Worm (Caenorhabditis elegans) whole organism, dauer: Measurements from ENCODE around the gene C06A12.19.

Experiments used
- unc-62 ChIP-seq: sonication (generic microtip); optimal IDR thresholded peaks from 2 replicates; lab custom pipeline; 2017; ENCODE audit warnings: missing biosample characterization, missing genetic modification reagents, missing genetic modification characterization

Gene C06A12.19

DNA sequence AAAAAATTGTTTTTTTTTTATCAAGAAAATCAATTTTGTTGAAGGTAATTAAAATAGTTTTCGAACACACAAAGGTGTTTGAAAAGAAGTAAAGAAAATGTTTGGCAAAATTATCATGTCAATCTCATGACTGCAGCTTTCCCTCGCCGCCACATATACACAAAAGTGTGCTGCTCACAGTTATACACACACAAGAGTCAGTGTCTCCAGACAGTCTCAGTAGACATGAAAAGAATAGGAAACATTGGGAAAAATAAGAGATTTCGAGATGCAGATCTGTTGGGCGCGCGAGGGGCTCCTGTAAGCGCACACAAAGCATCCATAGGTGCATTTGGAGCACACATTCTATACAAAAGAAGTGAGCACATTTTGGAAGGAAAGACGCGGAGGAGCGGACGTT, 8.4 kb upstream of the C06A12.19 start:
- no peak for TF ChIP-seq unc-62 (GFP tag; lab: Kevin White, UChicago)

DNA sequence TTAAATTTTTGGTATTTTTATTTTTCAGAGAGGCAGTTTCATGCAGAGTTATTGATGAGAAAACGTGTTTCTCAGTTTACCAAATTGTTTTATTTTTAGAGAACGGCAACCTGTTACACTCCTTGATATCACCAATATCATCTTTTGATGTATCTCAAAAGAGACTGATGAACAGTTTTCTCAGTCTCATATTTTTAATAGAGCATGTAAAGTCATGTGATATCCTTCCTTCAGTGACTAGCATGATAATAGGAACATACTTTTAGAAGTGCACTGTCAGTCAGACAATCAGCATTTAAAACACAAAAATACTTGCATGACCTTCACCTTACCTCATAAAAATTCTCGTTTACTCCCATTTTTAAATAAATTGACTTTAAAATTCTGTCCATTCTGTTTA, 2.6 kb upstream of the C06A12.19 start, which contains the start of gene F11E6.11:
Gene F11E6.11, plus strand, starts transcription at position 325 of the 400 bp plus-strand sequence.
- no peak for TF ChIP-seq unc-62 (GFP tag; lab: Kevin White, UChicago)

DNA sequence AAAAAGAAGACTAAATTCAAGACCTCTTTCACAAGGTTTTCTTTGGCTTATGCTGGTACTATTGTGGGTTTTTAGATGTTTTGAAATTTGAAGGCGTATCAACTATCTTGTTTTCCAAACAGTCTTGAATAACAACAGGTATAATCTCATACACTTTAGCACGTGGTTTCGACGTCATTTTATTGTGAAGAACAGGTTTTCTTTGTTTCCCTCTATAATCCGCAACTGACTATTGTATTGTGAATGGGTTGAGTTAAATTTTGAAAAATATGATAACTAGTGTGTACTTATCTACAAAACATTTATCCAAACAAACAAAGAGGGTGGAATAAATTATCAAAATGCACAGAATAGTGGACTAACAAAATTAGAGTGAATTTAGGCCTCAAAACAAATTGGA, 1.4 kb upstream of the C06A12.19 start:
- no peak for TF ChIP-seq unc-62 (GFP tag; lab: Kevin White, UChicago)

DNA sequence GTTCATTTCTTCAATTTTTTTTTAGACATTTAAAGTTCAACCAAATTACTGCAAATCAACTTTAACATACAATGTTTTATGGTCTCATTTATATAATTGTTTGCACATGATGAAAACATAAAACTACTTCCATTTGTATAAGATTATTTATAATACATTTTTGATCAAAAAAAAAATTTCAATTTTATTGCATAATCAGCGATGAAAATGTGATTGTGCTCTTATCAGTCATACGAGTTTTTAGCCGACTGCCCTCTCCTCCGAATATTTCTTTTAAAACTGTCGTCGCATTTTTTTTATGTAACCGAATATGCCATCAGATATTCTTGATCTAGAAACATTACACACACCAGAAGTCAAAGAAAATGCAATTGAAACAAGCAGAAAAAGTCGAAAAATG, 516 bp upstream of the C06A12.19 start, which contains the start of gene F08A7.1:
Gene F08A7.1, plus strand, starts transcription at position 191 of the 400 bp plus-strand sequence.
- TF ChIP-seq unc-62 (GFP tag; lab: Kevin White, UChicago): no peak

DNA sequence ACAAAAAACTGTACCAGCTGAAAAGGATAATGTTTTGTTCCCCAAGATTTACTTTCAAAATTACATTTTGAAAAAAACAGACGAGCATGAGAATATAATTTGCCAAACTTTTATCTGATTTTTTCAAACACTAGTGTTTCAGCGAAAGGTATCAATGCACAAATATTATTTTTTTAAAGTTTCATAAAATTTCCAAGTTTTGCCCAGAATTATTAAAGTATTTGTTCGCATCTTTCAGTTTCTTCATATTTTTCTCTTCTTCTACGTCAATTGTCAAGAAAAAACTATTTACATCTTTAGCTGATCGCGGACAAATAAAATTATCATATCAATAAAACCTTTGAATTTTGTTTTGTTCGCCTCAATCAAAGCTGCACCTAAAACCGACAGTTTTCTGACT, 2.9 kb downstream of the C06A12.19 start, which contains the start of gene C06A12.8:
Gene C06A12.8, plus strand, starts transcription at position 301 of the 400 bp plus-strand sequence.
- no peak for TF ChIP-seq unc-62 (GFP tag; lab: Kevin White, UChicago)

DNA sequence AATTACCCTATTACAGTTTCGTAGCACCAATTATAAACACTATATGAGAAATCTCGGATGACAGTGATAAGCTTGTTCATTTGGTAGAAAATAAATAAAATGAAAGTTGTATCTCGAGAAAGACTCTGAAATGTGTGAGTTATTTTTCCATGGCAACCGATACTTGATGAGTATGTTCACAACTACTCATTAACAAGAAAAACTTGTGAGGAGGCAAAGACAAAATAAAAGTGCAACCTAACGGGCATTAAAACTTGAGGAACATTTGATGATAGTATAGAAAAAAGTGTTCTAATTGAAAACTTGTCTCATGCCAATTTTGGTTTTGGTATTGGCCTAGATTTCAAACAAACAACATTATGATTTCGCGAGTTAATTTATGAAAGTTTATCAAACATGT, 3.3 kb downstream of the C06A12.19 start, which contains the start of gene gcy-27:
Gene gcy-27, minus strand, starts transcription at position 101 of the 400 bp plus-strand sequence.
- no peak for TF ChIP-seq unc-62 (GFP tag; lab: Kevin White, UChicago)

DNA sequence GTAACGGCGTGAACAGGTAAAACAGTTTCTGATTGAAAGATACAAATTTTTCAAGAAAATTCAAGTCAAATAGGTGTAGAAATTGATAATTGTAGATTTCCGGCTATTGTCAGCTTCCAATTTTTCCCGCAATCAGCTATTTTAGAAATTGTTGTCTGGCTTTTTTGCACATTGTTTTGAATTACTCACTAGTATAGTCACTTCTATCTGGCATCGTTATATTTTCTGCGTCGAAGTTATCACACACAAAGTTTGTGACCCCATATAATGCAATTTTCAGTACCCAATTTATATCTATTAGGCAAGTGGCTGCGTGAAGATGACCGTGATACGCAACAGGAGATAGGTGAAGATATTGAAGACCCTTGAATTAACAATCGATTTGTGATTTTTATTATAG, 4.7 kb downstream of the C06A12.19 start:
- TF ChIP-seq unc-62 (GFP tag; lab: Kevin White, UChicago): no peak

DNA sequence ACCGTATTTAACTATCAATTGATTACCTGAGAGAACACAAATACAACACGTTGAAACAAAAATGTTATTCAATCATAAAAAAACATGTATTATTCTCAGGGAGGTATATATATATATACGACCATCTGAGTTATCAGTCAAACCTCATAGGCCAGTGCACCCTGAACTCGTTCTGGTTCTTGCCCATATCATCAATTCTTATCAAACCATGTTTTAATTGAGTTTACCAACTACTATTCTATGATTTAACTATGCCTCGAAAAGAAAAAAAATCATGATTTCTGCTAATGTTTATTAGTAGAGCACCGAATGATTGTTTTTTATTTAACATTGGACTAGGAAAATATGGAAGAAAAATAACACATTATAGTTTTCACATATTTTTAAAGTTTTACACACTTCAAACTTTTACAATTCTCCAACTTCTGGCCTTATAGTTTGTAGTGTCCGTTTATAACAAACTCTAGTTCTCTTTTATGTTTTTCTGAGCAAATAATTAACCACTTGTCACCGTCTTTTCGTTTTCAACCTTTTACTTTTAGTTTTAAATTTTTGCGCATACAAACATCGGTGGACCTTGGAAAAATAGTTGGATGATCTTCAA, 7.6 kb downstream of the C06A12.19 start:
- no peak for TF ChIP-seq unc-62 (GFP tag; lab: Kevin White, UChicago)

DNA sequence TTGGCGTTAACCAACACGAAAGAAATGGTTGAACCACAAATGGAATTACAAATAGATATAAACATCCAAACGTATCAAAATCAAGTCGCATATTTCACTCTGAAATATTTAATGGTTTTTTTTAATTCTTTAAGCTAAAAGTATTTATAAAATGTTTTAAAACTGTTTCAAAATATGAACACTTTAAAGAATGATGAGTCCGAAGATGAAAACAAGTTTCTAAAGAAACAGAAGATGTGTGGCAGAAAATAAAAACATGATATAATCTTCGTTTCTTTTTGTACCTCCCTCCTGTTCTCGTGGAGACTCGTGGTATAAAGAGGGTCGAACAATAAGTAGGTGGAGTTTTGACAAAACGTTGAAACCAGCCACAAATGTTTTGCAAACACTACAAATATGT, 8.6 kb downstream of the C06A12.19 start, which contains the start of gene lact-6:
Gene lact-6, minus strand, starts transcription at position 101 of the 400 bp plus-strand sequence.
- no peak for TF ChIP-seq unc-62 (GFP tag; lab: Kevin White, UChicago)

DNA sequence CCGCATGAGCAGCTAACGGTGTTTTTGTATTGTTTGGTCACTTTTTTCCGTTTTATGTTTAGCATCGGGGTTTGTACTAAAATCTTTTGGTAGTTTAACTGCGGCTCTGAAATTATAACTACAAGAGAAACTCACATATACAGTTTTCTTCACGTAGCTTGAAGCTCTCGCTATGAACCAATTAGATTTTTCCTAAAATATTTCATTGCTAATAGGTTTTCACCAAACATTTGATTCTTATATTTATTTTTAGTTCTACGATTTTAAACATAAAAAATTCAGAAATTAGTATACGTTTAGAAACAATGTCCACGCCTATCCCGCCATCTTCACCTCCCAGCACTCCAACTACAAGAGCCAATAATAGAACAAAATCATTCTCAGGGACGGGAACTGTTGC, 12.5 kb downstream of the C06A12.19 start, which contains the start of gene C06A12.3:
Gene C06A12.3, plus strand, starts transcription at position 301 of the 400 bp plus-strand sequence.
- TF ChIP-seq unc-62 (GFP tag; lab: Kevin White, UChicago): no peak

DNA sequence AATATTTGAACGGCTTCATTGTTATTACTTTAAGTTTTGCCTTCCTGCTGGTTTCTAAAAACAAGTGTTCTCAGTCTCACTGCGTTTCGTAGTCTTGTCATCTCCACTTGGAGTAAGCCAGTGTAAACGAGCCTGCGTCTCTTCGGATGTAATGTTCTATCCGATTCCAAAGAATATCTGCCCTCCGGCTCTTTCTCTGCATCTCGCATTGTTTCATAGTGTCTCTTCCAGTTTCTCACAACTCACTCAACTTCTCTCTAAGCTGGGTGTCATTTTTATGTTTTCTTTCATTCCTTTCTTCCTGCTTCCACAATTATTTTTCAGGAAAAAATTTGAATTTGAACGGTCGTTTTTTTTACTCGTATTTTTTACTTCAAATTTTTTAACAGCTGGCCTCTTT, 12.9 kb downstream of the C06A12.19 start:
- TF ChIP-seq unc-62 (GFP tag; lab: Kevin White, UChicago): no peak

DNA sequence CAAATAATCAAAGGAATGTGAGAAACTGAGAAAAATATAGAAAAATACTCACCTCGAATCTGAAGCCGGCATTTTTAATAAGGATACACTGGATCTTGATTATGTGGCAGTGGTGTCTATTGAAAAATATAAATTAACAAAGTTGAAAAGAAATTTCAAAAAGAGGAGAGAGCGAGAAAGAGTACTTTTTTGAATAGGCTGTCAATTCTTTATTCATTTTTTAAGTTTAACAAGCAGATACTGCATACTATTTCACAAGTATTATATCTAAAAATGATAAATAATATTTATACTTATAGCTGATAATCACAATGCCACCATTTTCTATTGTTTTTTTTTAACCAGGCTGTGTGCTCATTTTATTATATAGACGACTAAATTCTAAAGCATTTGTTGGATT, 22.2 kb downstream of the C06A12.19 start, which contains the start of gene npr-26:
Gene npr-26, minus strand, starts transcription at position 101 of the 400 bp plus-strand sequence.
- no peak for TF ChIP-seq unc-62 (GFP tag; lab: Kevin White, UChicago)

DNA sequence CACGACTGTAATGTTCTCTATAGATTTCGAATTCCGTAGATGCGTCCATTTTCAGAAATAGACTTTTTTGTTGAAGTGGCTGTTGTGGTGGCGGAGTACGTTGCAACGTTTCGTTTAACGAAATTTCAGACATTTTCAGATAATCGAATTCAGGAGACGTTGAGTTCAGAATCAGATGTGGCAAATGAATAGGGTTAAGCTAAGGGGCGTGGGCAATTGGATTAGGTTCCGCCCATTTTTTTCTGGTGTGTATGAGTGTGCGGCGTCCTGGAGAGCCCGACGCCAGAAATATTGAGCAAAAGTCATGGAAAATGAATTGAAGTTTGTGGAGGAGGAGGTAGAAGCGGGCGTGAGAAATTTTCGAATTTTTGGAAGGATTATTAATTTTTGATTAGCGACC, 26.6 kb downstream of the C06A12.19 start:
- TF ChIP-seq unc-62 (GFP tag; lab: Kevin White, UChicago): no peak

DNA sequence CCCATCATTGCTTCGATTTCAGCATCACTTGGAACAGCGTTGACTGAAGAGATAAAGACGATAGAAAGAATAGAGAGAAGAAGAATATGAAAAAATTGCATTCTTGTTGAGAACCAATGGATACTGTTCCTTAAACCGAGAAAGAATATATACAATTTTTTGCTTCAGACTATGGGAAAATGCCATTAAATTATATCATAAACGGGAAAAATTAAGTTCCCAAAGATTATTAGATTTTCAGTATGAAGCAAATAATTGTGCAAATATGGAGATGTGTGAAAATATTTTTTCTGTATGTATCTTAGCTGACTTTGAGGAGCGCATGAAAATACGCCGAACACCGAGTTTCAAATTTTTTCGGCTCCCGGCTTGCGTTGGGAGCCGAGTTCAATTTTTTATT, 32.4 kb downstream of the C06A12.19 start, which contains the start of gene T02D1.9:
Gene T02D1.9, minus strand, starts transcription at position 101 of the 400 bp plus-strand sequence.
- no peak for TF ChIP-seq unc-62 (GFP tag; lab: Kevin White, UChicago)

DNA sequence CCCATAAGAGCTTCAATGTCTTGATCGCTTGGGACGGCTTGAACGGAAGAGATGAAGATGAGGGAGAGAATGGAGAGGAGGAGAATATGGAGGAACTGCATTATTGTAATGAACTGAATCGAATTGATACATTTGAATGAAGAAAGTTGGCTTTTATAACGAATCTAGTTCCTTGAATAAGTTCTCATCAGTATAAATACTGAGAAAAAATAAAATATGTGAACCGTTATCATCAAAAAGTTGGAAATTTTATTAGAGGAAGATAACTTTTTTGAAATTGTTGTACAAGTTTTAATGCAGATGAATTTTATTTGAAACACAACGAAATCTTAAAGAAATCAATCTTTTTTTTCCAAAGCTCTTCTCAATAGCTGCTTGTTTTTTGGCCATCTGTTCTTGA, 32.9 kb downstream of the C06A12.19 start, which contains the start of gene T02D1.7:
Gene T02D1.7, minus strand, starts transcription at position 101 of the 400 bp plus-strand sequence.
- no peak for TF ChIP-seq unc-62 (GFP tag; lab: Kevin White, UChicago)

DNA sequence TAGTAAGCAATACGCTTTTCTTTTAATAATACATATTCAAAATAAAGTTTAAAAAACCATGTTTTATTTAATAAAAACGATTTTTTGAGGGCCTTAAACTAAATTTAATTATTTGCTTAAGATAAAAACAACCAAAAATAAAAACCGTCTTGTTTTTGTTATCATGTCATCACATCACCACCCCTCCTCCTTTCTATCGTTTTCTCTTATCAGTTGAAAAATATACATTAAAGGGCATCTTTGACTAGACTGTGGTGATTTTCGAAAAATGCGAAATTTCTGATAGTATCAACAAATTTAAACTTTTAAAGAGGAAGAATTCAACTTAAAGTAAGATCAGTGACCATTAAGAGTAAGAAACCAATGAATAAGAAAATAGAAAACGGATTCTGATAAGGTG, 33.8 kb downstream of the C06A12.19 start:
- TF ChIP-seq unc-62 (GFP tag; lab: Kevin White, UChicago): no peak

DNA sequence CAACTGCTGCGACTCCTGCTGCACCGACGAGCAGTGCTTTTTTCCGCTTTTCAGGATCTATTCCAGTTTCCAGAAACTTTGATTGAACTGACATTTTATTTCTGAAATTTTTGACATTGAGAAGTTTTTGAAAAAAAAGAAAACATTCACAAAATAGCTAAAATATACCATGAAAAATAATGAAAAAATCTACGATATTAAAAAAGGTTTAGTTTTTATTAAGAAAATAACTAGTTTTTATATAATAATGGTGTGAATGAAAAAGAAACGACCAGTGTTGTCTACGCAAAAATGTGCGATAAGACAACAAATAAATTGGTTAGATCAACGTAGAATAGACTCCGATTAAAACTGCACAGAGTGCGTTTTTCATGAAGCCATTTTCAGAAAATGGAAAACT, 34.4 kb downstream of the C06A12.19 start, which contains the start of gene pmp-4:
Gene pmp-4, minus strand, starts transcription at position 101 of the 400 bp plus-strand sequence.
- no peak for TF ChIP-seq unc-62 (GFP tag; lab: Kevin White, UChicago)
